Worm (Caenorhabditis elegans) whole organism, L1 larva: Measurements from ENCODE around the gene nhr-172.

Experiments used
- aha-1 ChIP-seq: fragments of 150-350 bp; optimal IDR thresholded peaks from 2 replicates; lab custom pipeline; 2014; ENCODE audit warnings: missing biosample characterization, missing genetic modification characterization
- ceh-82 ChIP-seq, 3 experiments: fragments of 150-350 bp in 1 of 3; sonication (generic microtip) in 2 of 3; optimal IDR thresholded peaks; 2 replicates each; lab custom pipeline; 2014 to 2017; ENCODE audit warnings: missing biosample characterization in 3 of 3, missing genetic modification characterization in 3 of 3
- egl-13 ChIP-seq: sonication (generic microtip); optimal IDR thresholded peaks from 2 replicates; lab custom pipeline; 2016; ENCODE audit warnings: missing genotype, missing genetic modification reagents, missing genetic modification characterization, missing compliant biosample characterization
- egl-27 ChIP-seq, 2 experiments: fragments of 150-350 bp in 1 of 2; sonication (generic microtip); optimal IDR thresholded peaks; 3 replicates each; lab custom pipeline; 2017 to 2018; ENCODE audit warnings: missing biosample characterization in 2 of 2, missing genetic modification characterization in 2 of 2, missing genetic modification reagents in 2 of 2
- ets-5 ChIP-seq: fragments of 200-800 bp; sonication (Bioruptor generic); IDR thresholded peaks from 2 replicates; pipeline ENCODE4 v1.3.6; 2022; ENCODE audit warnings: missing genetic modification characterization, missing compliant biosample characterization
- fkh-10 ChIP-seq: sonication (generic microtip); optimal IDR thresholded peaks from 2 replicates; lab custom pipeline; 2017; ENCODE audit warnings: missing biosample characterization, missing genetic modification reagents, missing genetic modification characterization
- isw-1 ChIP-seq: fragments of 200-800 bp; sonication (Bioruptor generic); IDR thresholded peaks from 2 replicates; pipeline ENCODE4 v1.3.6; 2022; ENCODE audit warnings: missing genetic modification characterization, missing compliant biosample characterization
- nhr-11 ChIP-seq: fragments of 150-350 bp; optimal IDR thresholded peaks from 2 replicates; lab custom pipeline; 2014; ENCODE audit warnings: missing biosample characterization, missing genetic modification characterization
- skn-1 ChIP-seq: fragments of 150-350 bp; optimal IDR thresholded peaks from 2 replicates; lab custom pipeline; 2014; ENCODE audit warnings: missing biosample characterization, missing genetic modification characterization
- snpc-4 ChIP-seq: fragments of 150-350 bp; optimal IDR thresholded peaks from 2 replicates; lab custom pipeline; 2014; ENCODE audit warnings: missing biosample characterization, missing genetic modification characterization
- unc-130 ChIP-seq: fragments of 150-350 bp; optimal IDR thresholded peaks from 2 replicates; lab custom pipeline; 2017; ENCODE audit warnings: missing biosample characterization, missing genetic modification characterization, inconsistent platforms
- unc-62 ChIP-seq: fragments of 150-350 bp; optimal IDR thresholded peaks from 2 replicates; lab custom pipeline; 2014; ENCODE audit warnings: missing biosample characterization, missing genetic modification reagents, missing genetic modification characterization
- ztf-11 ChIP-seq, 2 experiments: sonication (generic microtip); optimal IDR thresholded peaks; 2 replicates each; lab custom pipeline; 2016 to 2017; ENCODE audit warnings: missing genetic modification characterization in 2 of 2, missing biosample characterization in 1 of 2, missing compliant biosample characterization in 1 of 2

ce11 chrV:7539015-7539414 lies 30.2 kb downstream of the nhr-172 start, which contains the start of gene srh-268:
- TF ChIP-seq nhr-11 (tag; lab: Kevin White, UChicago) (no peak), skn-1 (tag; lab: Kevin White, UChicago) (no peak), aha-1 (no peak), ztf-11 (tag; optimal IDR thresholded peaks at IDR 0.05; lab: Kevin White, UChicago) (no peak), fkh-10 (GFP tag; lab: Kevin White, UChicago) (no peak), unc-130 (tag; lab: Kevin White, UChicago) (no peak), ceh-82 (tag; optimal IDR thresholded peaks at IDR 0.05; lab: Kevin White, UChicago) (no peak), egl-27 (tag; optimal IDR thresholded peaks at IDR 0.05; lab: Kevin White, UChicago) (no peak), snpc-4 (no peak), isw-1 (GFP tag; lab: Robert Waterston, UW) (no peak), ets-5 (GFP tag; lab: Robert Waterston, UW) (no peak), egl-13 (tag; lab: Kevin White, UChicago) (no peak), unc-62 (GFP tag; lab: Kevin White, UChicago) (no peak)
